Worm (Caenorhabditis elegans) whole organism, late embryonic: Measurements from ENCODE around the gene shn-1.
A peak's percentile ranks its signal among the peaks of the same experiment; 100 is the strongest.

Experiments used
- C38D4.7 ChIP-seq: fragments of 200-800 bp; sonication (Bioruptor generic); optimal IDR thresholded peaks from 2 replicates; lab custom pipeline; 2018; ENCODE audit warnings: mild to moderate bottlenecking, missing genetic modification characterization, moderate library complexity, missing compliant biosample characterization
- F13H6.1 ChIP-seq: sonication (generic microtip); optimal IDR thresholded peaks from 2 replicates; lab custom pipeline; 2016; ENCODE audit warnings: missing genetic modification characterization, missing compliant biosample characterization
- K02D7.2 ChIP-seq: sonication (generic microtip); optimal IDR thresholded peaks from 2 replicates; lab custom pipeline; 2017; ENCODE audit warnings: mild to moderate bottlenecking, missing genetic modification characterization, missing compliant biosample characterization
- T23F11.4 ChIP-seq: fragments of 200-800 bp; sonication (Bioruptor generic); optimal IDR thresholded peaks from 2 replicates; lab custom pipeline; 2018; ENCODE audit warnings: mild to moderate bottlenecking, missing genetic modification characterization, missing compliant biosample characterization
- Y22D7AL.16 ChIP-seq: sonication (generic microtip); optimal IDR thresholded peaks from 2 replicates; lab custom pipeline; 2016; ENCODE audit warnings: missing genetic modification characterization, missing compliant biosample characterization
- ama-1 ChIP-seq: fragments of 150-350 bp; optimal IDR thresholded peaks from 2 replicates; lab custom pipeline; 2014
- ceh-14 ChIP-seq: sonication (generic microtip); optimal IDR thresholded peaks from 2 replicates; lab custom pipeline; 2016; ENCODE audit warnings: missing genotype, missing genetic modification characterization, missing compliant biosample characterization
- ceh-18 ChIP-seq: sonication (generic microtip); optimal IDR thresholded peaks from 2 replicates; lab custom pipeline; 2016; ENCODE audit warnings: missing genetic modification characterization, missing compliant biosample characterization
- ceh-31 ChIP-seq: sonication (generic microtip); optimal IDR thresholded peaks from 2 replicates; lab custom pipeline; 2016; ENCODE audit warnings: missing genetic modification characterization, missing compliant biosample characterization
- ceh-34 ChIP-seq: sonication (generic microtip); optimal IDR thresholded peaks from 2 replicates; lab custom pipeline; 2016; ENCODE audit warnings: mild to moderate bottlenecking, missing genetic modification characterization, missing compliant biosample characterization
- ceh-45 ChIP-seq: fragments of 200-800 bp; sonication (Bioruptor generic); IDR thresholded peaks from 2 replicates; pipeline ENCODE4 v1.3.6; 2022; ENCODE audit warnings: missing genetic modification reagents, missing genetic modification characterization, missing compliant biosample characterization
- ceh-48 ChIP-seq: sonication (generic microtip); optimal IDR thresholded peaks from 2 replicates; lab custom pipeline; 2016; ENCODE audit warnings: missing genetic modification characterization, inconsistent platforms, missing compliant biosample characterization
- ceh-6 ChIP-seq: fragments of 200-800 bp; sonication (Bioruptor generic); optimal IDR thresholded peaks from 2 replicates; lab custom pipeline; 2018; ENCODE audit warnings: mild to moderate bottlenecking, missing genetic modification characterization, missing compliant biosample characterization
- che-1 ChIP-seq: sonication (generic microtip); optimal IDR thresholded peaks from 2 replicates; lab custom pipeline; 2016; ENCODE audit warnings: mild to moderate bottlenecking, missing genetic modification characterization, missing compliant biosample characterization
- dmd-4 ChIP-seq: sonication (generic microtip); optimal IDR thresholded peaks from 2 replicates; lab custom pipeline; 2016; ENCODE audit warnings: borderline replicate concordance, missing genetic modification characterization, missing compliant biosample characterization
- dve-1 ChIP-seq: sonication (generic microtip); optimal IDR thresholded peaks from 2 replicates; lab custom pipeline; 2017; ENCODE audit warnings: antibody characterized with exemption, mild to moderate bottlenecking, missing genetic modification characterization, missing compliant biosample characterization
- elt-2 ChIP-seq: sonication (generic microtip); optimal IDR thresholded peaks from 2 replicates; lab custom pipeline; 2016; ENCODE audit warnings: missing genetic modification reagents, missing genetic modification characterization, missing compliant biosample characterization
- ets-4 ChIP-seq: sonication (generic microtip); optimal IDR thresholded peaks from 2 replicates; lab custom pipeline; 2016; ENCODE audit warnings: missing genetic modification characterization, missing compliant biosample characterization
- eyg-1 ChIP-seq: sonication (generic microtip); optimal IDR thresholded peaks from 2 replicates; lab custom pipeline; 2016; ENCODE audit warnings: missing genotype, missing genetic modification characterization, missing compliant biosample characterization
- fax-1 ChIP-seq: sonication (generic microtip); optimal IDR thresholded peaks from 2 replicates; lab custom pipeline; 2016; ENCODE audit warnings: missing genotype, missing genetic modification characterization, missing compliant biosample characterization
- fkh-10 ChIP-seq: fragments of 150-350 bp; optimal IDR thresholded peaks from 2 replicates; lab custom pipeline; 2014; ENCODE audit warnings: missing biosample characterization, missing genetic modification reagents, missing genetic modification characterization
- fkh-6 ChIP-seq: sonication (generic microtip); optimal IDR thresholded peaks from 2 replicates; lab custom pipeline; 2016; ENCODE audit warnings: missing genetic modification characterization, missing compliant biosample characterization
- hlh-15 ChIP-seq: sonication (generic microtip); optimal IDR thresholded peaks from 2 replicates; lab custom pipeline; 2016; ENCODE audit warnings: missing genetic modification characterization, missing compliant biosample characterization
- hlh-30 ChIP-seq: sonication (generic microtip); optimal IDR thresholded peaks from 2 replicates; lab custom pipeline; 2017; ENCODE audit warnings: antibody characterized with exemption, missing genetic modification characterization, missing compliant biosample characterization; ENCODE audit not compliant: insufficient read depth
- hlh-8 ChIP-seq: sonication (generic microtip); optimal IDR thresholded peaks from 2 replicates; lab custom pipeline; 2016; ENCODE audit warnings: missing genotype, missing genetic modification characterization, missing compliant biosample characterization
- lim-6 ChIP-seq: sonication (generic microtip); optimal IDR thresholded peaks from 2 replicates; lab custom pipeline; 2016; ENCODE audit warnings: missing genetic modification characterization, missing compliant biosample characterization
- nfya-1 ChIP-seq: sonication (generic microtip); optimal IDR thresholded peaks from 2 replicates; lab custom pipeline; 2017; ENCODE audit warnings: missing genetic modification characterization, mild to moderate bottlenecking, missing compliant biosample characterization, antibody characterized with exemption, moderate library complexity
- nhr-11 ChIP-seq: fragments of 150-350 bp; optimal IDR thresholded peaks from 2 replicates; lab custom pipeline; 2014; ENCODE audit warnings: missing biosample characterization, missing genetic modification characterization
- npax-4 ChIP-seq: sonication (generic microtip); optimal IDR thresholded peaks from 2 replicates; lab custom pipeline; 2016; ENCODE audit warnings: missing genetic modification characterization, missing compliant biosample characterization
- odd-2 ChIP-seq: sonication (generic microtip); optimal IDR thresholded peaks from 2 replicates; lab custom pipeline; 2017; ENCODE audit warnings: antibody characterized with exemption, mild to moderate bottlenecking, missing genetic modification characterization, missing compliant biosample characterization
- pat-9 ChIP-seq: fragments of 200-800 bp; sonication (Bioruptor generic); optimal IDR thresholded peaks from 2 replicates; lab custom pipeline; 2018; ENCODE audit warnings: mild to moderate bottlenecking, missing genetic modification characterization, moderate library complexity, missing compliant biosample characterization
- pax-1 ChIP-seq: fragments of 150-350 bp; optimal IDR thresholded peaks from 2 replicates; lab custom pipeline; 2014; ENCODE audit warnings: missing biosample characterization, missing genetic modification characterization
- pha-2 ChIP-seq: sonication (generic microtip); optimal IDR thresholded peaks from 2 replicates; lab custom pipeline; 2017; ENCODE audit warnings: mild to moderate bottlenecking, missing genetic modification characterization, missing compliant biosample characterization
- pha-4 ChIP-seq: fragments of 150-350 bp; optimal IDR thresholded peaks from 2 replicates; lab custom pipeline; 2018; ENCODE audit warnings: missing biosample characterization, missing genetic modification reagents, missing genetic modification characterization
- pqm-1 ChIP-seq: sonication (generic microtip); optimal IDR thresholded peaks from 2 replicates; lab custom pipeline; 2016; ENCODE audit warnings: missing genetic modification characterization, missing compliant biosample characterization
- pros-1 ChIP-seq: fragments of 150-350 bp; optimal IDR thresholded peaks from 2 replicates; lab custom pipeline; 2014; ENCODE audit warnings: missing biosample characterization, missing genetic modification reagents, missing genetic modification characterization
- sdc-2 ChIP-seq: sonication (generic microtip); optimal IDR thresholded peaks from 2 replicates; lab custom pipeline; 2016; ENCODE audit warnings: missing genotype, missing genetic modification characterization, missing compliant biosample characterization
- sox-2 ChIP-seq: fragments of 200-800 bp; sonication (Bioruptor generic); IDR thresholded peaks from 2 replicates; pipeline ENCODE4 v1.3.6; 2022; ENCODE audit warnings: missing genetic modification reagents, missing genetic modification characterization, missing compliant biosample characterization
- sox-4 ChIP-seq: sonication (generic microtip); optimal IDR thresholded peaks from 2 replicates; lab custom pipeline; 2017; ENCODE audit warnings: mild to moderate bottlenecking, missing genetic modification characterization, inconsistent platforms, missing compliant biosample characterization
- tbx-2 ChIP-seq: sonication (generic microtip); optimal IDR thresholded peaks from 2 replicates; lab custom pipeline; 2016; ENCODE audit warnings: missing genetic modification characterization, missing compliant biosample characterization
- tbx-7 ChIP-seq: sonication (generic microtip); optimal IDR thresholded peaks from 2 replicates; lab custom pipeline; 2016; ENCODE audit warnings: missing genotype, missing genetic modification characterization, missing compliant biosample characterization
- unc-3 ChIP-seq, 2 experiments: fragments of 200-800 bp in 1 of 2; sonication (Bioruptor generic) in 1 of 2; sonication (generic microtip) in 1 of 2; conservative IDR thresholded peaks in 1 of 2; optimal IDR thresholded peaks in 1 of 2; 2 replicates each; pipeline versions ENCODE4 v1.3.6 to Lab custom; 2016 to 2022; ENCODE audit warnings: missing compliant biosample characterization in 2 of 2, missing genetic modification characterization in 2 of 2, missing genetic modification reagents in 1 of 2
- zip-5 ChIP-seq: sonication (generic microtip); optimal IDR thresholded peaks from 2 replicates; lab custom pipeline; 2016; ENCODE audit warnings: missing genetic modification characterization, missing compliant biosample characterization

Gene shn-1

DNA sequence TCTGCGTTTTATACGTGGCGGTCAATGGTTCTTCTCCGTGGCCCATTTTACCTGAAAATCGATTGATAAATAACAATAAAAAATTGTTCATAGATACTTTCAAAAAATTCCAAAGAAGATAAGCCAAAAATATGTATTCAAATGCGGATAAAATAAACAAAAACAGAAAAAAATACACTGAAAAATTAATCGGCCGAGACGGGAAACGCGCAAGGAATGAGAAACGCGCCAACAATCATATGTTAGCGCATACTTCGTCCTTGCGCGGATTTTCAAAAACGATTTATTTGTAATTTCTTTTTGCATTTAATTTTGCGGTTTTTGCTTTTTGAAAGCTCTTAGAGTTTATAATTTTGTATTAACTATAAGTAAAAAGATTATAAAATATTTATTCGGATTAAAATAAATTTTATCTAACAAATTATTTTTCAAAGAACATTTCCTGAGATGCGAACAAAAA lies 45.2 kb downstream of the shn-1 start, which contains the start of gene nduf-11 (continued):
- TF ChIP-seq sox-2 (GFP tag; lab: Robert Waterston, UW) (no peak), fkh-10 (no peak), dve-1 (tag; lab: Kevin White, UChicago) (peak; percentile 55), K02D7.2 (tag; lab: Kevin White, UChicago) (no peak), unc-3 (GFP tag; conservative IDR thresholded peaks at IDR 0.05; lab: Robert Waterston, UW) (no peak), unc-3 (tag; optimal IDR thresholded peaks at IDR 0.05; lab: Kevin White, UChicago) (peak; percentile 48), pqm-1 (tag; lab: Kevin White, UChicago) (no peak), pha-2 (tag; lab: Kevin White, UChicago) (peak; percentile 9), C38D4.7 (peak; percentile 25), zip-5 (tag; lab: Kevin White, UChicago) (no peak), lim-6 (tag; lab: Kevin White, UChicago) (no peak), Y22D7AL.16 (tag; lab: Kevin White, UChicago) (peak; percentile 0), ceh-34 (tag; lab: Kevin White, UChicago) (peak; percentile 39), pat-9 (tag; lab: Kevin White, UChicago) (peak; percentile 18), F13H6.1 (tag; lab: Kevin White, UChicago) (no peak), elt-2 (tag; lab: Kevin White, UChicago) (peak; percentile 73)
- TF ChIP-seq, all 69 proteins: peak for 27

DNA sequence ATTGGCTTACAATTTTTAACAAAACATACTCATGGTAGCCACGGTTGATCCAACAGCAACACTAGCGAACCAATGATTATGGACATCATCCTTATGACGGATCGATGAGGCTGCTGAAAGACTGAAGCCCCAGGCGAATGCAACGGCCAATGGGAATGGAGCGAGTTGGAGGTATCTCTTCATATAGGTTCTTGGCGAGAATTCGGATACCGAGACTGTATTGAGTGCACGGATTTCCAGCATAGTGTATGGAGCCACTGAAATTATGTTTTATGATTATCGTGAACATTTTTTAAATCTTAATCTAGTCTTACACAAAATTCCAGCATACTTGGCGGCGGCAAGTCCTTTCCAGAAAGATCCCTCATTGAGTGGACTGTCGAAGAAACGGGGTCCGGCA lies 46.2 kb downstream of the shn-1 start:
- TF ChIP-seq ceh-18 (tag; lab: Kevin White, UChicago) (no peak), F13H6.1 (tag; lab: Kevin White, UChicago) (no peak), odd-2 (tag; lab: Kevin White, UChicago) (no peak), tbx-7 (no peak), che-1 (tag; lab: Kevin White, UChicago) (no peak), npax-4 (tag; lab: Kevin White, UChicago) (no peak), nhr-11 (tag; lab: Kevin White, UChicago) (no peak), nfya-1 (no peak), ama-1 (lab: Kevin White, UChicago) (no peak), sox-4 (tag; lab: Kevin White, UChicago) (no peak), tbx-2 (no peak), fax-1 (tag; lab: Kevin White, UChicago) (no peak), ceh-6 (no peak), sdc-2 (tag; lab: Kevin White, UChicago) (no peak), dmd-4 (tag; lab: Kevin White, UChicago) (no peak), ceh-45 (GFP tag; lab: Robert Waterston, UW) (no peak), pax-1 (tag; lab: Kevin White, UChicago) (no peak)
- TF ChIP-seq, all 69 proteins: peak for 0

DNA sequence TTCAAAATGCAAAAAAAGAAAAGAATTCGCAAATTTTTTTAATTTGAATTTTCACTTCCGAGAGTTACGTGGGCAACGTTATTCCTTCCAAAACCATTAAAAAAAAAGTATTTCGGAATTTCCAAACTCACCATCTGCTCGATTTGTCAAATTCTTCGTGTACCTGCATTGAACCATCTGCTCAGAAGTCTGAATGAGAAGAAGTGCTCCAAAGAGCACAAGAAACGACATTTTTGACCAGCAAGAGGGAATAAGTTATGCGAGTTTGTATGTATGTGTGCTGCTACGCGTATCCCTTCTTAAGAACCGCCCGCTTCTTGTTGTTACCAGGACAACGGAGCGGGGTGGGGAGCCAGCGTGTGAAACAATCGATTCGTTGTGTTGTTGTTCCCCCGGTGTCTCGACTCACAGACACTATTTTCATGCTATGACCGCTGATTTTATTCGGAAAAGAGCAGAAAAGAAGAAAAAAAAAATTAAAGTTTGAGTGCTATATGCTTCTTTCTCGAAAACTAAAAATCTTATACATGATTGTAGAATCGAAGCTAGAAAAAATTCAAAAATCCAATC lies 47.4 kb downstream of the shn-1 start, which contains the start of gene lgc-20:
Gene lgc-20 (minus strand): TSS at position 311 of the 570 bp plus-strand sequence.
- TF ChIP-seq T23F11.4 (no peak), ceh-48 (peak; percentile 2)

ce11 chrII:11339507-11339906 lies 51.3 kb downstream of the shn-1 start, which contains the start of gene rmd-3:
TSS of gene rmd-3 (minus strand) at chrII:11339607.
- no peak for TF ChIP-seq elt-2 (tag; lab: Kevin White, UChicago)
- TF ChIP-seq hlh-30 (tag; lab: Kevin White, UChicago), result no peak
- no peak for TF ChIP-seq ceh-31 (tag; lab: Kevin White, UChicago)
- TF ChIP-seq hlh-8 (tag; lab: Kevin White, UChicago), result no peak
- no peak for TF ChIP-seq ceh-18 (tag; lab: Kevin White, UChicago)
- no peak for TF ChIP-seq pros-1 (tag; lab: Kevin White, UChicago)
- no peak for TF ChIP-seq eyg-1
- no peak for TF ChIP-seq ceh-48
- no peak for TF ChIP-seq zip-5 (tag; lab: Kevin White, UChicago)
- no peak for TF ChIP-seq ceh-14 (tag; lab: Kevin White, UChicago)
- TF ChIP-seq T23F11.4, result no peak
- TF ChIP-seq pha-4 (tag; lab: Kevin White, UChicago), result no peak
- no peak for TF ChIP-seq ama-1 (lab: Kevin White, UChicago)
- TF ChIP-seq sdc-2 (tag; lab: Kevin White, UChicago), result no peak
- TF ChIP-seq ceh-45 (GFP tag; lab: Robert Waterston, UW), result no peak
- TF ChIP-seq fkh-6 (tag; lab: Kevin White, UChicago), result no peak
- TF ChIP-seq hlh-15, result no peak
- TF ChIP-seq lim-6 (tag; lab: Kevin White, UChicago), result no peak
- TF ChIP-seq ets-4, result no peak
